Worm (Caenorhabditis elegans) whole organism, L4 larva: ENCODE measurements around the gene F17E9.15.

Source experiments
- T20F7.1 ChIP-seq: fragments of 200-800 bp; sonication (Bioruptor generic); optimal IDR thresholded peaks from 2 replicates; lab custom pipeline; 2018; ENCODE audit warnings: mild to moderate bottlenecking, missing genetic modification characterization, missing compliant biosample characterization
- T26A8.4 ChIP-seq: fragments of 200-800 bp; sonication (Bioruptor generic); IDR thresholded peaks from 2 replicates; pipeline ENCODE4 v1.3.6; 2022; ENCODE audit warnings: missing genetic modification characterization, missing compliant biosample characterization
- Y48G9A.11 ChIP-seq: fragments of 200-800 bp; sonication (Bioruptor generic); IDR thresholded peaks from 2 replicates; pipeline ENCODE4 v1.3.6; 2022; ENCODE audit warnings: missing genetic modification reagents, missing genetic modification characterization, missing compliant biosample characterization
- Y5F2A.4 ChIP-seq: fragments of 200-800 bp; sonication (Bioruptor generic); optimal IDR thresholded peaks from 2 replicates; lab custom pipeline; 2018; ENCODE audit warnings: mild to moderate bottlenecking, missing genetic modification characterization, missing compliant biosample characterization
- Y75B8A.6 ChIP-seq: fragments of 200-800 bp; sonication (Bioruptor generic); IDR thresholded peaks from 2 replicates; pipeline ENCODE4 v1.3.6; 2022; ENCODE audit warnings: missing genetic modification reagents, missing genetic modification characterization, missing compliant biosample characterization
- ZK546.5 ChIP-seq, 2 experiments: sonication (generic microtip); optimal IDR thresholded peaks; 2 replicates each; lab custom pipeline; 2017; ENCODE audit warnings: missing biosample characterization in 2 of 2, missing genetic modification characterization in 2 of 2
- aha-1 ChIP-seq: fragments of 150-350 bp; peaks from one replicate; lab custom pipeline; 2014; ENCODE audit warnings: missing biosample characterization, missing genetic modification characterization
- ceh-28 ChIP-seq: fragments of 150-350 bp; optimal IDR thresholded peaks from 2 replicates; lab custom pipeline; 2014; ENCODE audit warnings: missing biosample characterization, missing genetic modification reagents, missing genetic modification characterization
- ceh-44 ChIP-seq: fragments of 200-800 bp; sonication (Bioruptor generic); IDR thresholded peaks from 2 replicates; pipeline ENCODE4 v1.3.6; 2022; ENCODE audit warnings: missing genetic modification reagents, missing genetic modification characterization, missing compliant biosample characterization
- ceh-82 ChIP-seq: sonication (generic microtip); optimal IDR thresholded peaks from 2 replicates; lab custom pipeline; 2017; ENCODE audit warnings: missing biosample characterization, missing genetic modification characterization
- ces-1 ChIP-seq: fragments of 150-350 bp; sonication (generic microtip); optimal IDR thresholded peaks from 4 replicates; lab custom pipeline; 2014; ENCODE audit warnings: missing biosample characterization, missing genetic modification reagents, missing genetic modification characterization
- cey-2 ChIP-seq: sonication (generic microtip); optimal IDR thresholded peaks from 3 replicates; lab custom pipeline; 2017; ENCODE audit warnings: missing genetic modification characterization, mild to moderate bottlenecking, missing compliant biosample characterization, antibody characterized with exemption, borderline replicate concordance; ENCODE audit not compliant: insufficient read depth
- ctbp-1 ChIP-seq: fragments of 200-800 bp; sonication (Bioruptor generic); IDR thresholded peaks from 2 replicates; pipeline ENCODE4 v1.3.6; 2022; ENCODE audit warnings: missing genetic modification reagents, missing genetic modification characterization, missing compliant biosample characterization
- daf-12 ChIP-seq: fragments of 150-350 bp; optimal IDR thresholded peaks from 2 replicates; lab custom pipeline; 2014; ENCODE audit warnings: missing biosample characterization, missing genetic modification reagents, missing genetic modification characterization
- daf-19 ChIP-seq: fragments of 200-800 bp; sonication (Bioruptor generic); conservative IDR thresholded peaks from 2 replicates; pipeline ENCODE4 v1.3.6; 2022; ENCODE audit warnings: missing genetic modification characterization, missing compliant biosample characterization
- dmd-6 ChIP-seq: fragments of 200-800 bp; sonication (Bioruptor generic); IDR thresholded peaks from 2 replicates; pipeline ENCODE4 v1.3.6; 2022; ENCODE audit warnings: missing genetic modification reagents, missing genetic modification characterization, missing compliant biosample characterization
- dmd-8 ChIP-seq: fragments of 200-800 bp; sonication (Bioruptor generic); IDR thresholded peaks from 2 replicates; pipeline ENCODE4 v1.3.6; 2022; ENCODE audit warnings: missing genetic modification characterization, missing compliant biosample characterization
- duxl-1 ChIP-seq: sonication (generic microtip); optimal IDR thresholded peaks from 2 replicates; lab custom pipeline; 2016; ENCODE audit warnings: mild to moderate bottlenecking, missing genetic modification characterization, moderate library complexity, missing compliant biosample characterization; ENCODE audit not compliant: poor library complexity
- fos-1 ChIP-seq: fragments of 150-350 bp; optimal IDR thresholded peaks from 2 replicates; lab custom pipeline; 2014; ENCODE audit warnings: missing biosample characterization, missing genetic modification characterization
- hif-1 ChIP-seq, 2 experiments: sonication (generic microtip); optimal IDR thresholded peaks; 2 replicates each; lab custom pipeline; 2016 to 2017; ENCODE audit warnings: missing compliant biosample characterization in 2 of 2, missing genetic modification characterization in 2 of 2, missing genetic modification reagents in 2 of 2, missing genotype in 2 of 2, mild to moderate bottlenecking in 1 of 2
- hlh-11 ChIP-seq: fragments of 200-800 bp; sonication (Bioruptor generic); optimal IDR thresholded peaks from 2 replicates; lab custom pipeline; 2018; ENCODE audit warnings: mild to moderate bottlenecking, missing genetic modification characterization, missing compliant biosample characterization
- hlh-30 ChIP-seq: sonication (generic microtip); optimal IDR thresholded peaks from 2 replicates; lab custom pipeline; 2017; ENCODE audit warnings: antibody characterized with exemption, mild to moderate bottlenecking, missing genetic modification characterization, missing compliant biosample characterization; ENCODE audit not compliant: insufficient read depth
- jun-1 ChIP-seq: fragments of 150-350 bp; optimal IDR thresholded peaks from 2 replicates; lab custom pipeline; 2014; ENCODE audit warnings: missing biosample characterization, missing genetic modification reagents, missing genetic modification characterization
- lin-29 ChIP-seq: fragments of 200-800 bp; sonication (Bioruptor generic); IDR thresholded peaks from 2 replicates; pipeline ENCODE4 v1.3.6; 2022; ENCODE audit warnings: missing genetic modification reagents, missing genetic modification characterization, missing compliant biosample characterization
- lin-38 ChIP-seq: fragments of 200-800 bp; sonication (Bioruptor generic); IDR thresholded peaks from 2 replicates; pipeline ENCODE4 v1.3.6; 2022; ENCODE audit warnings: missing genetic modification reagents, missing genetic modification characterization, missing compliant biosample characterization
- madf-5 ChIP-seq, 2 experiments: fragments of 200-800 bp; sonication (Bioruptor generic); IDR thresholded peaks; 2 replicates each; pipeline ENCODE4 v1.3.6; 2022; ENCODE audit warnings: missing compliant biosample characterization in 2 of 2, missing genetic modification characterization in 2 of 2
- mdl-1 ChIP-seq, 2 experiments: fragments of 150-350 bp in 1 of 2; sonication (generic microtip) in 1 of 2; optimal IDR thresholded peaks; 2 replicates each; lab custom pipeline; 2014 to 2017; ENCODE audit warnings: missing biosample characterization in 2 of 2, missing genetic modification characterization in 2 of 2
- mdt-29 ChIP-seq: fragments of 200-800 bp; sonication (Bioruptor generic); IDR thresholded peaks from 2 replicates; pipeline ENCODE4 v1.3.6; 2022; ENCODE audit warnings: missing genetic modification reagents, missing genetic modification characterization, missing compliant biosample characterization
- mep-1 ChIP-seq: fragments of 150-350 bp; sonication (generic microtip); optimal IDR thresholded peaks from 3 replicates; lab custom pipeline; 2014; ENCODE audit warnings: missing biosample characterization, missing genetic modification characterization
- mxl-3 ChIP-seq: fragments of 200-800 bp; sonication (Bioruptor generic); optimal IDR thresholded peaks from 2 replicates; lab custom pipeline; 2018; ENCODE audit warnings: mild to moderate bottlenecking, missing genetic modification characterization, missing compliant biosample characterization
- nhr-102 ChIP-seq: sonication (generic microtip); optimal IDR thresholded peaks from 2 replicates; lab custom pipeline; 2016; ENCODE audit warnings: mild to moderate bottlenecking, missing genetic modification characterization, moderate library complexity, missing compliant biosample characterization
- nhr-25 ChIP-seq: sonication (generic microtip); optimal IDR thresholded peaks from 2 replicates; lab custom pipeline; 2017; ENCODE audit warnings: missing genetic modification characterization, mild to moderate bottlenecking, missing compliant biosample characterization, antibody characterized with exemption, moderate library complexity, borderline replicate concordance; ENCODE audit not compliant: insufficient read depth
- nhr-41 ChIP-seq: fragments of 200-800 bp; sonication (Bioruptor generic); IDR thresholded peaks from 2 replicates; pipeline ENCODE4 v1.3.6; 2022; ENCODE audit warnings: missing genetic modification reagents, missing genetic modification characterization, missing compliant biosample characterization
- nhr-42 ChIP-seq: fragments of 200-800 bp; sonication (Bioruptor generic); IDR thresholded peaks from 2 replicates; pipeline ENCODE4 v1.3.6; 2022; ENCODE audit warnings: missing genetic modification characterization, missing compliant biosample characterization
- nhr-76 ChIP-seq: fragments of 150-350 bp; optimal IDR thresholded peaks from 2 replicates; lab custom pipeline; 2014; ENCODE audit warnings: missing biosample characterization, missing genetic modification characterization
- nhr-77 ChIP-seq: fragments of 150-350 bp; optimal IDR thresholded peaks from 2 replicates; lab custom pipeline; 2014; ENCODE audit warnings: missing biosample characterization, missing genetic modification characterization
- php-3 ChIP-seq: fragments of 200-800 bp; sonication (Bioruptor generic); IDR thresholded peaks from 2 replicates; pipeline ENCODE4 v1.3.6; 2022; ENCODE audit warnings: missing genetic modification reagents, missing genetic modification characterization, missing compliant biosample characterization
- unc-130 ChIP-seq: sonication (generic microtip); optimal IDR thresholded peaks from 2 replicates; lab custom pipeline; 2016; ENCODE audit warnings: missing genetic modification reagents, missing genetic modification characterization, missing compliant biosample characterization
- unc-39 ChIP-seq: sonication (generic microtip); optimal IDR thresholded peaks from 2 replicates; lab custom pipeline; 2017; ENCODE audit warnings: missing biosample characterization, missing genetic modification characterization
- unc-62 ChIP-seq, 3 experiments: fragments of 150-350 bp in 1 of 3; sonication (generic microtip); optimal IDR thresholded peaks in 2 of 3; peaks in 1 of 3; 1 replicate in 1 of 3; 2 replicates in 2 of 3; lab custom pipeline; 2014 to 2017; ENCODE audit warnings: missing biosample characterization in 3 of 3, missing genetic modification characterization in 3 of 3, missing genetic modification reagents in 3 of 3, missing genotype in 1 of 3
- vab-7 ChIP-seq: fragments of 200-800 bp; sonication (Bioruptor generic); IDR thresholded peaks from 2 replicates; pipeline ENCODE4 v1.3.6; 2022; ENCODE audit warnings: missing genetic modification reagents, missing genetic modification characterization, missing compliant biosample characterization
- zag-1 ChIP-seq: fragments of 150-350 bp; optimal IDR thresholded peaks from 2 replicates; lab custom pipeline; 2014; ENCODE audit warnings: missing biosample characterization, missing genetic modification characterization
- zfp-2 ChIP-seq: sonication (generic microtip); optimal IDR thresholded peaks from 2 replicates; lab custom pipeline; 2016; ENCODE audit warnings: mild to moderate bottlenecking, missing genetic modification characterization, missing compliant biosample characterization

Gene F17E9.15

ce11 chrIV:8301925-8302324, 45.3 kb upstream of the F17E9.15 start (continued):
- TF ChIP-seq Y48G9A.11 (GFP tag; lab: Robert Waterston, UW) (no peak), hif-1 (tag; optimal IDR thresholded peaks at IDR 0.05; lab: Kevin White, UChicago) (no peak), nhr-42 (GFP tag; lab: Robert Waterston, UW) (no peak), jun-1 (tag; lab: Kevin White, UChicago) (no peak), fos-1 (tag; lab: Kevin White, UChicago) (no peak), daf-12 (tag; lab: Kevin White, UChicago) (no peak), duxl-1 (tag; lab: Kevin White, UChicago) (no peak), nhr-77 (tag; lab: Kevin White, UChicago) (no peak), zfp-2 (tag; lab: Kevin White, UChicago) (no peak), cey-2 (no peak), php-3 (no peak), hlh-11 (tag; lab: Kevin White, UChicago) (peak; percentile 41), aha-1 (tag; lab: Kevin White, UChicago) (no peak), nhr-76 (no peak), nhr-25 (tag; lab: Kevin White, UChicago) (peak; percentile 78), madf-5 (GFP tag; IDR thresholded peaks at IDR 0.05; lab: Robert Waterston, UW) (no peak), dmd-8 (no peak), nhr-41 (no peak), zag-1 (tag; lab: Kevin White, UChicago) (no peak), dmd-6 (no peak), daf-19 (no peak)
- TF ChIP-seq, all 104 proteins: peak for 8

ce11 chrIV:8302648-8303161, 44.5 kb upstream of the F17E9.15 start:
- no peak for TF ChIP-seq jun-1 (tag; lab: Kevin White, UChicago)
- peak in 1 of 2 experiments; percentile 20 for TF ChIP-seq unc-62 (GFP tag; optimal IDR thresholded peaks at IDR 0.05 in 1 of 2; lab: Kevin White, UChicago)
- no peak for TF ChIP-seq unc-62 (tag; optimal IDR thresholded peaks at IDR 0.05; lab: Kevin White, UChicago)
- no peak for TF ChIP-seq dmd-8
- no peak for TF ChIP-seq ctbp-1 (GFP tag; lab: Robert Waterston, UW)
- TF ChIP-seq lin-38 (GFP tag; lab: Robert Waterston, UW), result no peak
- no peak for TF ChIP-seq nhr-102 (tag; lab: Kevin White, UChicago)
- TF ChIP-seq T20F7.1 (GFP tag; lab: Kevin White, UChicago), result no peak
- TF ChIP-seq lin-29 (GFP tag; lab: Robert Waterston, UW), result no peak

- TF ChIP-seq ces-1 (GFP tag; lab: Kevin White, UChicago) (no peak), mxl-3 (GFP tag; lab: Kevin White, UChicago) (no peak), ceh-28 (tag; lab: Kevin White, UChicago) (no peak), aha-1 (tag; lab: Kevin White, UChicago) (no peak), unc-39 (tag; lab: Kevin White, UChicago) (no peak), vab-7 (no peak), ZK546.5 (tag; optimal IDR thresholded peaks at IDR 0.05; lab: Kevin White, UChicago) (no peak), ceh-44 (GFP tag; lab: Robert Waterston, UW) (no peak), mep-1 (tag; lab: Kevin White, UChicago) (no peak), hif-1 (tag; optimal IDR thresholded peaks at IDR 0.05; lab: Kevin White, UChicago) (no peak), T26A8.4 (no peak), mdl-1 (tag; optimal IDR thresholded peaks at IDR 0.05; lab: Kevin White, UChicago) (no peak), mdt-29 (GFP tag; lab: Robert Waterston, UW) (no peak), ceh-82 (tag; lab: Kevin White, UChicago) (no peak), Y75B8A.6 (GFP tag; lab: Robert Waterston, UW) (no peak), Y5F2A.4 (no peak), dmd-6 (no peak), unc-62 (GFP tag; optimal IDR thresholded peaks at IDR 0.05 in 1 of 2; lab: Kevin White, UChicago) (no peak), unc-62 (tag; optimal IDR thresholded peaks at IDR 0.05; lab: Kevin White, UChicago) (no peak), hlh-30 (tag; lab: Kevin White, UChicago) (no peak), unc-130 (GFP tag; lab: Kevin White, UChicago) (no peak)
- TF ChIP-seq, all 104 proteins: peak for 0
Measured at ce11 chrIV:8303668-8304067, 43.5 kb upstream of the F17E9.15 start, which contains the start of gene vha-5. Gene vha-5 (plus strand): TSS chrIV:8303968.
